Worm (Caenorhabditis elegans) whole organism, L4 larva: ENCODE measurements around the gene F46F5.8.
A peak's percentile ranks its signal among the peaks of the same experiment; 100 is the strongest.

Experiments
- D1046.2 ChIP-seq: fragments of 200-800 bp; sonication (Bioruptor generic); IDR thresholded peaks from 2 replicates; pipeline ENCODE4 v1.3.6; 2022; ENCODE audit warnings: missing genetic modification characterization, missing compliant biosample characterization
- F49E8.2 ChIP-seq: sonication (generic microtip); optimal IDR thresholded peaks from 2 replicates; lab custom pipeline; 2016; ENCODE audit warnings: missing compliant biosample characterization, mild to moderate bottlenecking, missing genetic modification characterization, borderline replicate concordance
- R02D3.7 ChIP-seq: fragments of 150-350 bp; sonication (generic microtip); optimal IDR thresholded peaks from 3 replicates; lab custom pipeline; 2014; ENCODE audit warnings: missing biosample characterization, missing genetic modification characterization
- T20F7.1 ChIP-seq: fragments of 200-800 bp; sonication (Bioruptor generic); optimal IDR thresholded peaks from 2 replicates; lab custom pipeline; 2018; ENCODE audit warnings: mild to moderate bottlenecking, missing genetic modification characterization, missing compliant biosample characterization
- Y5F2A.4 ChIP-seq: fragments of 200-800 bp; sonication (Bioruptor generic); optimal IDR thresholded peaks from 2 replicates; lab custom pipeline; 2018; ENCODE audit warnings: mild to moderate bottlenecking, missing genetic modification characterization, missing compliant biosample characterization
- Y75B8A.6 ChIP-seq: fragments of 200-800 bp; sonication (Bioruptor generic); IDR thresholded peaks from 2 replicates; pipeline ENCODE4 v1.3.6; 2022; ENCODE audit warnings: missing genetic modification reagents, missing genetic modification characterization, missing compliant biosample characterization
- ZK546.5 ChIP-seq, 2 experiments: sonication (generic microtip); optimal IDR thresholded peaks; 2 replicates each; lab custom pipeline; 2017; ENCODE audit warnings: missing biosample characterization in 2 of 2, missing genetic modification characterization in 2 of 2
- aha-1 ChIP-seq: fragments of 150-350 bp; peaks from one replicate; lab custom pipeline; 2014; ENCODE audit warnings: missing biosample characterization, missing genetic modification characterization
- aly-2 ChIP-seq: sonication (generic microtip); optimal IDR thresholded peaks from 2 replicates; lab custom pipeline; 2018; ENCODE audit warnings: missing biosample characterization, missing genetic modification characterization
- attf-4 ChIP-seq: sonication (generic microtip); optimal IDR thresholded peaks from 3 replicates; lab custom pipeline; 2017; ENCODE audit warnings: missing biosample characterization, missing genetic modification characterization
- ceh-28 ChIP-seq: fragments of 150-350 bp; optimal IDR thresholded peaks from 2 replicates; lab custom pipeline; 2014; ENCODE audit warnings: missing biosample characterization, missing genetic modification reagents, missing genetic modification characterization
- ceh-32 ChIP-seq: sonication (generic microtip); optimal IDR thresholded peaks from 2 replicates; lab custom pipeline; 2016; ENCODE audit warnings: mild to moderate bottlenecking, missing genetic modification characterization, missing compliant biosample characterization; ENCODE audit not compliant: poor library complexity
- ceh-62 ChIP-seq: sonication (generic microtip); optimal IDR thresholded peaks from 2 replicates; lab custom pipeline; 2017; ENCODE audit warnings: missing biosample characterization, missing genetic modification characterization
- ceh-82 ChIP-seq: sonication (generic microtip); optimal IDR thresholded peaks from 2 replicates; lab custom pipeline; 2017; ENCODE audit warnings: missing biosample characterization, missing genetic modification characterization
- daf-12 ChIP-seq: fragments of 150-350 bp; optimal IDR thresholded peaks from 2 replicates; lab custom pipeline; 2014; ENCODE audit warnings: missing biosample characterization, missing genetic modification reagents, missing genetic modification characterization
- dmd-6 ChIP-seq: fragments of 200-800 bp; sonication (Bioruptor generic); IDR thresholded peaks from 2 replicates; pipeline ENCODE4 v1.3.6; 2022; ENCODE audit warnings: missing genetic modification reagents, missing genetic modification characterization, missing compliant biosample characterization
- dmd-9 ChIP-seq: fragments of 200-800 bp; sonication (Bioruptor generic); IDR thresholded peaks from 2 replicates; pipeline ENCODE4 v1.3.6; 2022; ENCODE audit warnings: missing genetic modification reagents, missing genetic modification characterization, missing compliant biosample characterization
- dve-1 ChIP-seq: sonication (generic microtip); optimal IDR thresholded peaks from 2 replicates; lab custom pipeline; 2017; ENCODE audit warnings: antibody characterized with exemption, mild to moderate bottlenecking, missing genetic modification characterization, missing compliant biosample characterization; ENCODE audit not compliant: insufficient read depth
- fos-1 ChIP-seq: fragments of 150-350 bp; optimal IDR thresholded peaks from 2 replicates; lab custom pipeline; 2014; ENCODE audit warnings: missing biosample characterization, missing genetic modification characterization
- hif-1 ChIP-seq, 2 experiments: sonication (generic microtip); optimal IDR thresholded peaks; 2 replicates each; lab custom pipeline; 2016 to 2017; ENCODE audit warnings: missing compliant biosample characterization in 2 of 2, missing genetic modification characterization in 2 of 2, missing genetic modification reagents in 2 of 2, missing genotype in 2 of 2, mild to moderate bottlenecking in 1 of 2
- hlh-11 ChIP-seq: fragments of 200-800 bp; sonication (Bioruptor generic); optimal IDR thresholded peaks from 2 replicates; lab custom pipeline; 2018; ENCODE audit warnings: mild to moderate bottlenecking, missing genetic modification characterization, missing compliant biosample characterization
- hmg-1.1 ChIP-seq: fragments of 200-800 bp; sonication (Bioruptor generic); IDR thresholded peaks from 2 replicates; pipeline ENCODE4 v1.3.6; 2022; ENCODE audit warnings: missing genetic modification reagents, missing genetic modification characterization, missing compliant biosample characterization
- lin-1 ChIP-seq: fragments of 200-800 bp; sonication (Bioruptor generic); IDR thresholded peaks from 2 replicates; pipeline ENCODE4 v1.3.6; 2022; ENCODE audit warnings: missing genetic modification reagents, missing genetic modification characterization, missing compliant biosample characterization
- mdl-1 ChIP-seq, 2 experiments: fragments of 150-350 bp in 1 of 2; sonication (generic microtip) in 1 of 2; optimal IDR thresholded peaks; 2 replicates each; lab custom pipeline; 2014 to 2017; ENCODE audit warnings: missing biosample characterization in 2 of 2, missing genetic modification characterization in 2 of 2
- mdt-29 ChIP-seq: fragments of 200-800 bp; sonication (Bioruptor generic); IDR thresholded peaks from 2 replicates; pipeline ENCODE4 v1.3.6; 2022; ENCODE audit warnings: missing genetic modification reagents, missing genetic modification characterization, missing compliant biosample characterization
- mep-1 ChIP-seq: fragments of 150-350 bp; sonication (generic microtip); optimal IDR thresholded peaks from 3 replicates; lab custom pipeline; 2014; ENCODE audit warnings: missing biosample characterization, missing genetic modification characterization
- mxl-3 ChIP-seq: fragments of 200-800 bp; sonication (Bioruptor generic); optimal IDR thresholded peaks from 2 replicates; lab custom pipeline; 2018; ENCODE audit warnings: mild to moderate bottlenecking, missing genetic modification characterization, missing compliant biosample characterization
- nhr-10 ChIP-seq: fragments of 150-350 bp; optimal IDR thresholded peaks from 2 replicates; lab custom pipeline; 2014; ENCODE audit warnings: missing biosample characterization, missing genetic modification characterization
- nhr-102 ChIP-seq: sonication (generic microtip); optimal IDR thresholded peaks from 2 replicates; lab custom pipeline; 2016; ENCODE audit warnings: mild to moderate bottlenecking, missing genetic modification characterization, moderate library complexity, missing compliant biosample characterization
- nhr-237 ChIP-seq: sonication (generic microtip); optimal IDR thresholded peaks from 2 replicates; lab custom pipeline; 2017; ENCODE audit warnings: missing biosample characterization, missing genetic modification characterization
- nhr-48 ChIP-seq: sonication (generic microtip); optimal IDR thresholded peaks from 2 replicates; lab custom pipeline; 2016; ENCODE audit warnings: mild to moderate bottlenecking, missing genetic modification characterization, missing compliant biosample characterization
- rbr-2 ChIP-seq: sonication (generic microtip); optimal IDR thresholded peaks from 2 replicates; lab custom pipeline; 2016; ENCODE audit warnings: missing genotype, missing genetic modification characterization, missing compliant biosample characterization
- unc-62 ChIP-seq, 3 experiments: fragments of 150-350 bp in 1 of 3; sonication (generic microtip); optimal IDR thresholded peaks in 2 of 3; peaks in 1 of 3; 1 replicate in 1 of 3; 2 replicates in 2 of 3; lab custom pipeline; 2014 to 2017; ENCODE audit warnings: missing biosample characterization in 3 of 3, missing genetic modification characterization in 3 of 3, missing genetic modification reagents in 3 of 3, missing genotype in 1 of 3
- zfp-3 ChIP-seq: fragments of 200-800 bp; sonication (Bioruptor generic); conservative IDR thresholded peaks from 2 replicates; pipeline ENCODE4 v1.3.6; 2022; ENCODE audit warnings: missing genetic modification reagents, missing genetic modification characterization, missing compliant biosample characterization
- zip-2 ChIP-seq: fragments of 150-350 bp; optimal IDR thresholded peaks from 2 replicates; lab custom pipeline; 2014; ENCODE audit warnings: missing biosample characterization, missing genetic modification characterization
- ztf-11 ChIP-seq: fragments of 150-350 bp; optimal IDR thresholded peaks from 2 replicates; lab custom pipeline; 2014; ENCODE audit warnings: missing biosample characterization, missing genetic modification characterization

Gene F46F5.8

ce11 chrII:783532-783931 lies 37.9 kb downstream of the F46F5.8 start, which contains the start of gene Y39F10A.6:
Gene Y39F10A.6, minus strand, starts transcription at chrII:783632.
- no peak for TF ChIP-seq R02D3.7 (tag; lab: Kevin White, UChicago)
- TF ChIP-seq daf-12 (tag; lab: Kevin White, UChicago): no peak
- no peak for TF ChIP-seq D1046.2 (GFP tag; lab: Robert Waterston, UW)
- TF ChIP-seq Y75B8A.6 (GFP tag; lab: Robert Waterston, UW): no peak
- no peak for TF ChIP-seq dmd-9 (GFP tag; lab: Robert Waterston, UW)
- TF ChIP-seq fos-1 (tag; lab: Kevin White, UChicago): no peak
- no peak for TF ChIP-seq zip-2
- no peak for TF ChIP-seq hif-1 (tag; optimal IDR thresholded peaks at IDR 0.05; lab: Kevin White, UChicago)
- no peak for TF ChIP-seq rbr-2 (tag; lab: Kevin White, UChicago)
- no peak for TF ChIP-seq nhr-102 (tag; lab: Kevin White, UChicago)
- no peak for TF ChIP-seq mdt-29 (GFP tag; lab: Robert Waterston, UW)
- no peak for TF ChIP-seq aha-1 (tag; lab: Kevin White, UChicago)
- no peak for TF ChIP-seq ceh-62
- no peak for TF ChIP-seq aly-2
- no peak for TF ChIP-seq mep-1 (tag; lab: Kevin White, UChicago)
- no peak for TF ChIP-seq ztf-11 (tag; lab: Kevin White, UChicago)
- TF ChIP-seq ZK546.5 (tag; optimal IDR thresholded peaks at IDR 0.05; lab: Kevin White, UChicago): no peak

ce11 chrII:782903-783302 lies 38.5 kb downstream of the F46F5.8 start, which contains the start of gene Y39F10A.3:
Gene Y39F10A.3, minus strand, starts transcription at chrII:783003.
- TF ChIP-seq fos-1 (tag; lab: Kevin White, UChicago) (no peak), hmg-1.1 (GFP tag; lab: Robert Waterston, UW) (no peak), nhr-237 (tag; lab: Kevin White, UChicago) (no peak), dmd-6 (GFP tag; lab: Robert Waterston, UW) (no peak), ZK546.5 (tag; optimal IDR thresholded peaks at IDR 0.05; lab: Kevin White, UChicago) (no peak), ceh-28 (tag; lab: Kevin White, UChicago) (no peak), dve-1 (tag; lab: Kevin White, UChicago) (no peak), mdl-1 (tag; optimal IDR thresholded peaks at IDR 0.05; lab: Kevin White, UChicago) (no peak), zfp-3 (GFP tag; lab: Robert Waterston, UW) (no peak), lin-1 (no peak), T20F7.1 (GFP tag; lab: Kevin White, UChicago) (no peak), mxl-3 (GFP tag; lab: Kevin White, UChicago) (no peak), attf-4 (tag; lab: Kevin White, UChicago) (no peak), F49E8.2 (tag; lab: Kevin White, UChicago) (no peak), nhr-10 (tag; lab: Kevin White, UChicago) (no peak), ceh-32 (no peak), mdt-29 (GFP tag; lab: Robert Waterston, UW) (no peak), Y5F2A.4 (GFP tag; lab: Kevin White, UChicago) (no peak), nhr-48 (tag; lab: Kevin White, UChicago) (no peak)

- TF ChIP-seq unc-62 (GFP tag; optimal IDR thresholded peaks at IDR 0.05 in 1 of 2; lab: Kevin White, UChicago) (peak in 1 of 2 experiments; percentile 46), unc-62 (tag; optimal IDR thresholded peaks at IDR 0.05; lab: Kevin White, UChicago) (no peak), hlh-11 (tag; lab: Kevin White, UChicago) (no peak), mxl-3 (GFP tag; lab: Kevin White, UChicago) (no peak), ceh-82 (tag; lab: Kevin White, UChicago) (no peak)
These were observed 46.4 kb downstream of the F46F5.8 start, which contains the start of gene Y39F10A.1 for ce11 chrII:775033-775432. Gene Y39F10A.1, plus strand, starts transcription at chrII:775333.
